Worm (Caenorhabditis elegans) whole organism, L3 larva: Measurements from ENCODE around the gene pri-1.

ENCODE experiments used
- R02D3.7 ChIP-seq: fragments of 150-350 bp; optimal IDR thresholded peaks from 2 replicates; lab custom pipeline; 2014; ENCODE audit warnings: missing biosample characterization, missing genetic modification characterization
- ZK546.5 ChIP-seq: sonication (generic microtip); optimal IDR thresholded peaks from 2 replicates; lab custom pipeline; 2017; ENCODE audit warnings: missing biosample characterization, missing genetic modification characterization
- aly-2 ChIP-seq: fragments of 150-350 bp; optimal IDR thresholded peaks from 2 replicates; lab custom pipeline; 2014; ENCODE audit warnings: missing biosample characterization, missing genetic modification characterization
- ama-1 ChIP-seq: fragments of 150-350 bp; optimal IDR thresholded peaks from 2 replicates; lab custom pipeline; 2018
- daf-12 ChIP-seq: fragments of 150-350 bp; optimal IDR thresholded peaks from 2 replicates; lab custom pipeline; 2014; ENCODE audit warnings: missing biosample characterization, missing genetic modification reagents, missing genetic modification characterization
- egl-27 ChIP-seq: sonication (generic microtip); optimal IDR thresholded peaks from 4 replicates; lab custom pipeline; 2017; ENCODE audit warnings: missing biosample characterization, missing genetic modification reagents, missing genetic modification characterization
- egl-5 ChIP-seq: fragments of 150-350 bp; optimal IDR thresholded peaks from 2 replicates; lab custom pipeline; 2017; ENCODE audit warnings: missing biosample characterization, missing genetic modification reagents, missing genetic modification characterization, inconsistent platforms
- elt-1 ChIP-seq: fragments of 150-350 bp; optimal IDR thresholded peaks from 2 replicates; lab custom pipeline; 2014; ENCODE audit warnings: missing biosample characterization, missing genetic modification characterization
- elt-2 ChIP-seq: sonication (generic microtip); optimal IDR thresholded peaks from 2 replicates; lab custom pipeline; 2016; ENCODE audit warnings: missing genetic modification reagents, mild to moderate bottlenecking, missing genetic modification characterization, missing compliant biosample characterization
- elt-3 ChIP-seq, 3 experiments: fragments of 150-350 bp in 1 of 3; sonication (generic microtip) in 2 of 3; optimal IDR thresholded peaks; 2 replicates in 2 of 3; 4 replicates in 1 of 3; lab custom pipeline; 2014 to 2017; ENCODE audit warnings: missing biosample characterization in 3 of 3, missing genetic modification characterization in 3 of 3
- fkh-10 ChIP-seq: sonication (generic microtip); optimal IDR thresholded peaks from 2 replicates; lab custom pipeline; 2017; ENCODE audit warnings: missing biosample characterization, missing genetic modification reagents, missing genetic modification characterization
- fkh-2 ChIP-seq: fragments of 150-350 bp; optimal IDR thresholded peaks from 2 replicates; lab custom pipeline; 2014; ENCODE audit warnings: missing biosample characterization, missing genetic modification reagents, missing genetic modification characterization
- hmg-11 ChIP-seq: sonication (generic microtip); optimal IDR thresholded peaks from 2 replicates; lab custom pipeline; 2016; ENCODE audit warnings: missing genetic modification characterization, missing compliant biosample characterization
- jun-1 ChIP-seq: fragments of 150-350 bp; optimal IDR thresholded peaks from 2 replicates; lab custom pipeline; 2014; ENCODE audit warnings: missing biosample characterization, missing genetic modification reagents, missing genetic modification characterization
- lin-15B ChIP-seq: fragments of 150-350 bp; optimal IDR thresholded peaks from 2 replicates; lab custom pipeline; 2014; ENCODE audit warnings: missing biosample characterization, missing genetic modification characterization
- lin-39 ChIP-seq: fragments of 150-350 bp; optimal IDR thresholded peaks from 2 replicates; lab custom pipeline; 2018; ENCODE audit warnings: missing biosample characterization, missing genetic modification reagents, missing genetic modification characterization
- lsy-12 ChIP-seq: sonication (generic microtip); optimal IDR thresholded peaks from 2 replicates; lab custom pipeline; 2016; ENCODE audit warnings: mild to moderate bottlenecking, missing genetic modification characterization, missing compliant biosample characterization
- nfya-1 ChIP-seq: sonication (generic microtip); optimal IDR thresholded peaks from 2 replicates; lab custom pipeline; 2017; ENCODE audit warnings: missing genetic modification characterization, mild to moderate bottlenecking, missing compliant biosample characterization, antibody characterized with exemption, moderate library complexity; ENCODE audit not compliant: insufficient read depth
- nhr-11 ChIP-seq: fragments of 150-350 bp; optimal IDR thresholded peaks from 2 replicates; lab custom pipeline; 2014; ENCODE audit warnings: missing biosample characterization, missing genetic modification characterization
- nhr-25 ChIP-seq: sonication (generic microtip); optimal IDR thresholded peaks from 2 replicates; lab custom pipeline; 2017; ENCODE audit warnings: missing biosample characterization, missing genetic modification characterization
- nhr-67 ChIP-seq: fragments of 150-350 bp; optimal IDR thresholded peaks from 2 replicates; lab custom pipeline; 2014; ENCODE audit warnings: missing biosample characterization, missing genetic modification characterization
- nhr-76 ChIP-seq: fragments of 150-350 bp; sonication (generic microtip); optimal IDR thresholded peaks from 5 replicates; lab custom pipeline; 2014; ENCODE audit warnings: missing biosample characterization, missing genetic modification characterization
- pha-4 ChIP-seq: fragments of 150-350 bp; optimal IDR thresholded peaks from 2 replicates; lab custom pipeline; 2014; ENCODE audit warnings: missing biosample characterization, missing genetic modification reagents, missing genetic modification characterization
- pqm-1 ChIP-seq: fragments of 150-350 bp; optimal IDR thresholded peaks from 2 replicates; lab custom pipeline; 2017; ENCODE audit warnings: missing biosample characterization, missing genetic modification characterization, inconsistent platforms
- sea-2 ChIP-seq: fragments of 150-350 bp; sonication (generic microtip); optimal IDR thresholded peaks from 4 replicates; lab custom pipeline; 2014; ENCODE audit warnings: missing biosample characterization, missing genetic modification reagents, missing genetic modification characterization
- skn-1 ChIP-seq: fragments of 150-350 bp; optimal IDR thresholded peaks from 2 replicates; lab custom pipeline; 2014; ENCODE audit warnings: missing biosample characterization, missing genetic modification characterization
- snpc-4 ChIP-seq: fragments of 150-350 bp; optimal IDR thresholded peaks from 2 replicates; lab custom pipeline; 2014; ENCODE audit warnings: missing biosample characterization, missing genetic modification characterization
- tbx-2 ChIP-seq: sonication (generic microtip); optimal IDR thresholded peaks from 2 replicates; lab custom pipeline; 2016; ENCODE audit warnings: mild to moderate bottlenecking, missing genetic modification characterization, missing compliant biosample characterization
- unc-39 ChIP-seq: sonication (generic microtip); optimal IDR thresholded peaks from 4 replicates; lab custom pipeline; 2017; ENCODE audit warnings: missing biosample characterization, missing genetic modification characterization
- unc-62 ChIP-seq: fragments of 150-350 bp; sonication (generic microtip); optimal IDR thresholded peaks from 4 replicates; lab custom pipeline; 2014; ENCODE audit warnings: missing biosample characterization, missing genetic modification reagents, missing genetic modification characterization
- zag-1 ChIP-seq: fragments of 150-350 bp; optimal IDR thresholded peaks from 2 replicates; lab custom pipeline; 2014; ENCODE audit warnings: missing biosample characterization, missing genetic modification characterization
- ztf-11 ChIP-seq: fragments of 150-350 bp; optimal IDR thresholded peaks from 2 replicates; lab custom pipeline; 2014; ENCODE audit warnings: missing biosample characterization, missing genetic modification characterization
- ztf-4 ChIP-seq: fragments of 150-350 bp; optimal IDR thresholded peaks from 2 replicates; lab custom pipeline; 2014; ENCODE audit warnings: missing biosample characterization, missing genetic modification characterization

Gene pri-1

DNA sequence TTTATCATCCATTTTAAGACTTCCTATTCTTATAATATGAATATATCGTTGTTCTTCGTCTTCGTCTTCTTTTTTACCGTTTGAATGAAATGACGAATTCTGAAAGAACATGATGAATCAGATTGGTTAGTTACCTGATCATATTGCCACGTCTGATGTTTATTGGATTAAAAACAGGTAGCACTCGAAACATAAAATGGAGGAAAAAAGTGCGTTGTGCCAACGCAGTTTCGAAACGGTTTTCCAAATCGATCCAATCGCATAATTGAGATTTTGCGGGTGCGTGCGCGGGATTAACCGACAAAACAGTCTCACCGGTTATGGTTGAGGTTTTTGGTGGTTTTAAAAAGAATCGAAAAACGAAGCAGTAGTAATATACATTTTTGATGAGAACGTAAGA, 18.5 kb downstream of the pri-1 start, which contains the start of gene rom-2:
Gene rom-2 (minus strand): TSS at position 101 of the 400 bp plus-strand sequence.
- TF ChIP-seq egl-27 (tag; lab: Kevin White, UChicago) (no peak), unc-39 (tag; lab: Kevin White, UChicago) (no peak), hmg-11 (tag; lab: Kevin White, UChicago) (no peak), zag-1 (tag; lab: Kevin White, UChicago) (no peak), elt-3 (tag; optimal IDR thresholded peaks at IDR 0.05; lab: Kevin White, UChicago) (no peak), elt-1 (tag; lab: Kevin White, UChicago) (no peak), nhr-25 (tag; lab: Kevin White, UChicago) (no peak), ama-1 (lab: Kevin White, UChicago) (no peak), egl-5 (tag; lab: Kevin White, UChicago) (no peak), pha-4 (tag; lab: Kevin White, UChicago) (no peak), lin-15B (no peak), sea-2 (no peak), ztf-4 (tag; lab: Kevin White, UChicago) (no peak)

DNA sequence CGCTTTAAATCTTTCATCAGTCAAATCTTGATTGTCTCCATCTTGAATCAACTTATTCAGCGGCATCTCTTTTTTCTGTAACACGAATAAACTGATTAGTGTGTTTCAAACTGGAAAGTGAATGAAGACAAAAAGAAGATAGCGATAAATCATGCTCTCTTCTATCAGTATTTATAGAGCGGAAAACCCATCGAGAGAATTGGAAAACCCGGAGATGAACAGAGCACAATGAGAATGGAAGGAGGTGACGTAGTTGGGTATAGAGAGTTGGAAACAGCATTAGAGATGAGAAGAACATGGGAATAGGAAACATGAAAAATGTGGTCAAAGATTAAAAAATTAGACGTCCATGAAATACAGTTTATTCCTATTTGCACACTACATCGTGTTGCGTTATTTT, 22.0 kb downstream of the pri-1 start, which contains the start of gene acox-1.5:
Gene acox-1.5 (minus strand): TSS at position 75 of the 400 bp plus-strand sequence.
- TF ChIP-seq elt-2 (tag; lab: Kevin White, UChicago) (peak; percentile 80), nhr-67 (no peak), jun-1 (peak; percentile 36), pqm-1 (tag; lab: Kevin White, UChicago) (peak; percentile 84)

DNA sequence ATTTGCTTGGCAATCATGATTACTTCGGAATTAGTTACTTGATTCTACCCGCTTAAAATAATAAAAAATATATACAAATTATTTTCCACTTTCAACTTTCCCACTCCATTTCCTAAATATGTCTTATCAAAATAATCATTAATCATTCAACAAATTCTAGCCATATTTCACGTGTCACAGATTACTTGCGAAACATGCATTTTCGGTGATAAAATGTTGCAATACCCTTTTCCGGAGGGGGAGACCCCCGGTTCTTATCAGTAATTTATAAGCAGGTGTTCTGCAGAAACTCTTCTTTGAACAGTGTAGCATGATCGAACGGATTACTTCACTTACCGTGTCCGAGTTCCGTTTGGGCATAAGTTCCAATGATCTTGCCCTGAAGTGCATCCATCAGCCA, 23.9 kb downstream of the pri-1 start:
- no peak for TF ChIP-seq egl-5 (tag; lab: Kevin White, UChicago)
- TF ChIP-seq snpc-4 (tag; lab: Kevin White, UChicago), result no peak
- TF ChIP-seq ztf-11 (tag; lab: Kevin White, UChicago), result no peak
- TF ChIP-seq R02D3.7 (tag; lab: Kevin White, UChicago), result no peak
- TF ChIP-seq elt-2 (tag; lab: Kevin White, UChicago), result peak; percentile 93
- TF ChIP-seq daf-12 (tag; lab: Kevin White, UChicago), result no peak
- TF ChIP-seq jun-1, result peak; percentile 34
- TF ChIP-seq nhr-76 (tag; lab: Kevin White, UChicago), result no peak
- TF ChIP-seq fkh-2 (tag; lab: Kevin White, UChicago), result no peak
- TF ChIP-seq lin-15B, result no peak
- no peak for TF ChIP-seq nhr-11 (tag; lab: Kevin White, UChicago)
- no peak for TF ChIP-seq lsy-12 (tag; lab: Kevin White, UChicago)
- peak; percentile 87 for TF ChIP-seq pqm-1 (tag; lab: Kevin White, UChicago)
- TF ChIP-seq ZK546.5 (tag; lab: Kevin White, UChicago), result no peak
- TF ChIP-seq tbx-2, result no peak
- TF ChIP-seq nhr-25 (tag; lab: Kevin White, UChicago), result no peak
- TF ChIP-seq pha-4 (tag; lab: Kevin White, UChicago), result peak; percentile 22
- TF ChIP-seq aly-2, result no peak

- TF ChIP-seq fkh-10 (GFP tag; lab: Kevin White, UChicago) (peak; percentile 67), skn-1 (no peak), lin-15B (no peak), pqm-1 (tag; lab: Kevin White, UChicago) (no peak)
Observed at ce11 chrIII:9585314-9585713, 28.8 kb downstream of the pri-1 start.

DNA sequence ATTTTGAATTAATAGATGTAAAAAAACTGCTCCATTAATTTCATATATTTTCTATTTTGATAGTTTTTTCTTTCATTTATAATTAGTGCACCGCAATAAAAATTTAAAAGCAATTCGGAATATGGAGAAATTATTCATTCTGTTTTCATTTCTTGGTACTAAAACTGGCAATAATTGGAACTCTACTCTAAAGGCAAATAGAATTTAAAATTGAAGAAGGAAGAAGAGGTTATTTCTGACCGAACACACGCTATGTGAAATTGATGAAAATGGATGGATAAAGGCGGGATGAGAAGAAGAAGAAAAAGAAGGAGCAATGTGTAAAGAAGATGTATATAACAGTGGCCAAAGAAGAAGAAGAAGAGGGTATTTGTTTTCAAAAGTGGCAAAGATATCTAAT, 30.9 kb downstream of the pri-1 start:
- TF ChIP-seq nfya-1 (tag; lab: Kevin White, UChicago) (no peak), unc-62 (no peak), lin-39 (tag; lab: Kevin White, UChicago) (no peak), unc-39 (tag; lab: Kevin White, UChicago) (no peak)
- TF ChIP-seq, all 47 proteins: peak for 0

DNA sequence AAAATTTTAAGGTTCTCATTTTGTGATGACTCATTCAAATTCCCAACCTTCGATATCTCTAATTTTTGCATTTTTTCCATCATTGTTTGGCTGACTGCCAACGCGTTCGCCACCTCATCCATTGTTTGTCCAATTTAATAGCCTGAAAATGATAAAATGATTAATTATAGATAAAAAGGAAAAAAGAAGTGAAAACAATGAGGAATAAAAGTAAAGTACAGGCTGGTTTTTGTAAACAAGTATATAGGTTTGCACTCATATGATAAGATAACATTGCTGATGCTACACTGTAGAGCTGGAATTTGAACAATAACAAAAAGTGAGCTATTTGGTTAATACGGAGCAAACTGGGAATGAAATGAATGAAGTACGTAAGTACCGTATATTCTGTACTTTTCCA, 31.8 kb downstream of the pri-1 start, which contains the start of gene C48B4.3:
Gene C48B4.3 (minus strand): TSS at position 149 of the 400 bp plus-strand sequence.
- peak; percentile 65 for TF ChIP-seq pha-4 (tag; lab: Kevin White, UChicago)
- peak; percentile 59 for TF ChIP-seq elt-2 (tag; lab: Kevin White, UChicago)
- no peak for TF ChIP-seq nhr-11 (tag; lab: Kevin White, UChicago)
- peak; percentile 42 for TF ChIP-seq jun-1
- TF ChIP-seq pqm-1 (tag; lab: Kevin White, UChicago), result peak; percentile 92
- TF ChIP-seq snpc-4 (tag; lab: Kevin White, UChicago), result no peak
